Fruit fly (Drosophila melanogaster) whole organism, adult: Measurements from ENCODE around the gene CG31800.
A peak's percentile ranks its signal among the peaks of the same experiment; 100 is the strongest.

Source experiments
- CG11617 ChIP-seq: fragments of 200-800 bp; sonication (Bioruptor generic); optimal IDR thresholded peaks from 2 replicates; lab custom pipeline; 2017; ENCODE audit warnings: mild to moderate bottlenecking, missing biosample characterization, missing genetic modification reagents, missing genetic modification characterization
- CG12768 ChIP-seq: fragments of 200-800 bp; sonication (Bioruptor generic); optimal IDR thresholded peaks from 2 replicates; lab custom pipeline; 2017; ENCODE audit warnings: missing biosample characterization, missing genetic modification characterization, mild to moderate bottlenecking, moderate library complexity, missing genetic modification reagents
- CG14711 ChIP-seq: fragments of 200-800 bp; sonication (Bioruptor generic); optimal IDR thresholded peaks from 2 replicates; lab custom pipeline; 2018; ENCODE audit warnings: missing biosample characterization, mild to moderate bottlenecking, missing genetic modification characterization, moderate library complexity
- CG1620 ChIP-seq: fragments of 200-800 bp; sonication (Bioruptor generic); optimal IDR thresholded peaks from 2 replicates; lab custom pipeline; 2016; ENCODE audit warnings: missing biosample characterization, missing genetic modification characterization
- CG33017 ChIP-seq: fragments of 200-800 bp; sonication (Bioruptor generic); optimal IDR thresholded peaks from 2 replicates; lab custom pipeline; 2018; ENCODE audit warnings: missing biosample characterization, mild to moderate bottlenecking, missing genetic modification characterization, moderate library complexity
- CG5204 ChIP-seq: fragments of 200-800 bp; sonication (Bioruptor generic); optimal IDR thresholded peaks from 2 replicates; lab custom pipeline; 2016; ENCODE audit warnings: missing biosample characterization, missing genetic modification characterization
- CG7045 ChIP-seq: fragments of 200-800 bp; sonication (Bioruptor generic); optimal IDR thresholded peaks from 2 replicates; lab custom pipeline; 2017; ENCODE audit warnings: missing biosample characterization, mild to moderate bottlenecking, missing genetic modification characterization
- CG7101 ChIP-seq: fragments of 200-800 bp; sonication (Bioruptor generic); optimal IDR thresholded peaks from 2 replicates; lab custom pipeline; 2018; ENCODE audit warnings: missing biosample characterization, mild to moderate bottlenecking, missing genetic modification characterization, moderate library complexity
- Clk ChIP-seq: fragments of 200-800 bp; sonication (Bioruptor generic); optimal IDR thresholded peaks from 2 replicates; lab custom pipeline; 2017; ENCODE audit warnings: missing biosample characterization, missing genetic modification characterization
- Crg-1 ChIP-seq: fragments of 200-800 bp; sonication (Bioruptor generic); optimal IDR thresholded peaks from 2 replicates; lab custom pipeline; 2016; ENCODE audit warnings: missing biosample characterization, missing genetic modification characterization
- Hr96 ChIP-seq: fragments of 200-800 bp; sonication (Bioruptor generic); optimal IDR thresholded peaks from 2 replicates; lab custom pipeline; 2016; ENCODE audit warnings: missing biosample characterization, missing genetic modification characterization
- Mnt ChIP-seq: fragments of 200-800 bp; sonication (Bioruptor generic); optimal IDR thresholded peaks from 2 replicates; lab custom pipeline; 2016; ENCODE audit warnings: missing biosample characterization, mild to moderate bottlenecking, missing genetic modification characterization
- bab1 ChIP-seq: fragments of 200-800 bp; sonication (Bioruptor generic); optimal IDR thresholded peaks from 3 replicates; lab custom pipeline; 2019; ENCODE audit warnings: missing biosample characterization, mild to moderate bottlenecking, missing genetic modification characterization, moderate library complexity
- cic ChIP-seq: fragments of 200-800 bp; sonication (Bioruptor generic); optimal IDR thresholded peaks from 2 replicates; lab custom pipeline; 2017; ENCODE audit warnings: missing biosample characterization, mild to moderate bottlenecking, missing genetic modification characterization, moderate library complexity
- cnc ChIP-seq, 2 experiments: fragments of >200 bp; optimal IDR thresholded peaks; 2 replicates each; lab custom pipeline; 2017
- kay ChIP-seq: fragments of 200-800 bp; sonication (Bioruptor generic); peaks from one replicate; lab custom pipeline; 2016; ENCODE audit warnings: missing biosample characterization, missing genetic modification characterization, borderline replicate concordance
- ovo ChIP-seq: fragments of 200-800 bp; sonication (Bioruptor generic); optimal IDR thresholded peaks from 2 replicates; lab custom pipeline; 2016; ENCODE audit warnings: missing biosample characterization, missing genetic modification characterization
- pad ChIP-seq: fragments of 200-800 bp; sonication (Bioruptor generic); optimal IDR thresholded peaks from 3 replicates; lab custom pipeline; 2017; ENCODE audit warnings: missing biosample characterization, missing genetic modification characterization, mild to moderate bottlenecking, moderate library complexity, missing genetic modification reagents
- tj ChIP-seq: fragments of 200-800 bp; sonication (Bioruptor generic); optimal IDR thresholded peaks from 3 replicates; lab custom pipeline; 2017; ENCODE audit warnings: missing biosample characterization, mild to moderate bottlenecking, missing genetic modification characterization, moderate library complexity
- toe ChIP-seq: fragments of 200-800 bp; sonication (Bioruptor generic); optimal IDR thresholded peaks from 2 replicates; lab custom pipeline; 2016; ENCODE audit warnings: missing biosample characterization, missing genetic modification characterization

The CG31800 gene

DNA sequence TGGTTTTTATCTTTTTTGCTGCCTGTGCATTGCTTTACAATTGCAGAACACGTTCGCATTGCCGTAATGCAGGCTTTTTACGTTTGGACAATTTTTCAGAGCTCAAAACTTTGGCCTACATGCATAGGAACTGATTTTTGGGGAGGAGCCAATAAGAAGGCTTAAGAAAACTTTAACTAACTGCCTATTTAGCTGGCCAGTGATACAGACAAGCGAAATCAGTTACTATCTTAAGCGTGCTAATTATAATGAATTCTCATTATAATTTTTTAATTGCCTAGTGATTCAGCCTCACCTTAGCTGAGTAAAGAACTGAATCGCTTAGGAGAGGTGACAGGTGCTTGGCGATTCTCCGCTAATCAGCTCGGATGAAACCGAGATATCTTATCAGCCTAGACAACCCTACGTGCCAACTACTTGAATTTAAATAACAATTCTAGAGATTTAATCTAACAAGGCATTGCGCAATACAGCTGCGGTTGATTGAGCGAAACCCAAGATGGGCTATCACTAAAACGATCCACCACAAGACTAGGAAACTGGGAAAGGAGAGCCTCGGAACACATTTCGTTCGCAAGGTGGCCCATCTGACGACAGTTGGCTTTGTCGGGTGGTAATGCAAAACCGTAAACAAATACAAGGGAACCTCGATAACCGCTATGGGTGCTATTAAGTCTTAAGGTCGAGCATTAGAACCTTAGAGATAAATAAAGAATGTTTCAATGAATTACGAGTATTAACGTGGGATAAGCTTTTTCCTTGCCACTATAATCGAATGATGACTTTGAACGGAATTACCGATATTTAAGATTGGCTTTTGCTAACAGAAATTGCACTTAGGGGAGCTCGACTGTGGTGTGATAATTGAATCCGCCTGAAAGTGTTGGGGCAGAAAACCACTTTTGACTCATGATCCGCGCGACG is 48.9 kb downstream of the CG31800 start:
- TF ChIP-seq toe (no peak), CG5204 (GFP tag; lab: Kevin White, UChicago) (no peak), bab1 (peak; percentile 20), CG1620 (GFP tag; lab: Kevin White, UChicago) (no peak), tj (peak; percentile 10), cnc (optimal IDR thresholded peaks at IDR 0.05; lab: Kevin White, UChicago) (no peak), CG12768 (GFP tag; lab: Kevin White, UChicago) (peak; percentile 25), Hr96 (peak; percentile 54), CG11617 (GFP tag; lab: Kevin White, UChicago) (peak; percentile 21), Clk (GFP tag; lab: Kevin White, UChicago) (no peak), Mnt (GFP tag; lab: Kevin White, UChicago) (peak; percentile 6), ovo (GFP tag; lab: Kevin White, UChicago) (no peak), CG7045 (GFP tag; lab: Kevin White, UChicago) (peak; percentile 53), CG33017 (tag; lab: Kevin White, UChicago) (peak; percentile 66), Crg-1 (GFP tag; lab: Kevin White, UChicago) (no peak), CG14711 (tag; lab: Kevin White, UChicago) (peak; percentile 29), cic (GFP tag; lab: Kevin White, UChicago) (peak; percentile 32), CG7101 (tag; lab: Kevin White, UChicago) (peak; percentile 56), pad (GFP tag; lab: Kevin White, UChicago) (no peak), kay (peak; percentile 91)

DNA sequence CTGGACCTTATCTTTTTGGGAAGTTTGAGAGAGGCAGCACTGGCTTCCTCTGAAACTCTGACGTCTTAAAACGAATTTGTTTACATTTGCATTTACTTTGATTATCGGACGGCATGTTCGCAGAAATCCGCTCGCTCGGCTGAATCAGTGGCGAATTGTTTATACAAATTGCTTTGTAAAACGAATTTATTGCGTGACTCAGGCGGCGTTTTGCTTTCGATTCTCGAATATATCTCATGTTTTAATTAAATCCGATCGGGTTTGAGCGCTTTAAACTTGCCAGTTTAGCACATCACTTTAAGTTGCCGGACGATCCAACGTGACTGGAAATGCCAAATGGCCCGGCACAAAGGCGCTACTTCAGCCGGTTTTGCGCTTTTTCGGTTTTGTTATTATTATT is 50.2 kb downstream of the CG31800 start:
- TF ChIP-seq CG1620 (GFP tag; lab: Kevin White, UChicago): no peak
- TF ChIP-seq CG7045 (GFP tag; lab: Kevin White, UChicago): no peak
- TF ChIP-seq bab1: no peak
- TF ChIP-seq cic (GFP tag; lab: Kevin White, UChicago): peak; percentile 15
- no peak for TF ChIP-seq Hr96
- TF ChIP-seq Crg-1 (GFP tag; lab: Kevin White, UChicago): no peak
- no peak for TF ChIP-seq toe
- TF ChIP-seq tj: peak; percentile 51
- TF ChIP-seq Clk (GFP tag; lab: Kevin White, UChicago): no peak
- TF ChIP-seq CG7101 (tag; lab: Kevin White, UChicago): no peak
- TF ChIP-seq CG33017 (tag; lab: Kevin White, UChicago): peak; percentile 5
- TF ChIP-seq ovo (GFP tag; lab: Kevin White, UChicago): no peak
- no peak for TF ChIP-seq kay
- no peak for TF ChIP-seq CG5204 (GFP tag; lab: Kevin White, UChicago)
- TF ChIP-seq CG14711 (tag; lab: Kevin White, UChicago): no peak
- TF ChIP-seq CG11617 (GFP tag; lab: Kevin White, UChicago): no peak
- no peak for TF ChIP-seq CG12768 (GFP tag; lab: Kevin White, UChicago)
- TF ChIP-seq pad (GFP tag; lab: Kevin White, UChicago): no peak
- TF ChIP-seq Mnt (GFP tag; lab: Kevin White, UChicago): no peak
- TF ChIP-seq cnc (optimal IDR thresholded peaks at IDR 0.05; lab: Kevin White, UChicago): no peak
